Fruit fly (Drosophila melanogaster) whole organism, embryonic: ENCODE data around the gene aux.
"Not testable (repeated sequence)": the region's sequence is repeated elsewhere in the genome, so short reads cannot be mapped to it uniquely, and the experiment has no call there.

Source experiments
- Adf1 ChIP-seq: fragments of 200-800 bp; sonication (Bioruptor generic); IDR thresholded peaks from 2 replicates; pipeline ENCODE4 v1.3.6; 2022; ENCODE audit warnings: missing biosample characterization, missing genetic modification characterization
- CG7839 ChIP-seq: fragments of 200-800 bp; sonication (Bioruptor generic); optimal IDR thresholded peaks from 3 replicates; lab custom pipeline; 2018; ENCODE audit warnings: missing biosample characterization, mild to moderate bottlenecking, missing genetic modification characterization, moderate library complexity
- lab ChIP-seq: fragments of 200-800 bp; sonication (Bioruptor generic); optimal IDR thresholded peaks from 3 replicates; lab custom pipeline; 2017; ENCODE audit warnings: missing biosample characterization, missing genetic modification characterization, mild to moderate bottlenecking, moderate library complexity, missing genetic modification reagents
- slbo ChIP-seq: fragments of 200-800 bp; sonication (Bioruptor generic); IDR thresholded peaks from 2 replicates; pipeline ENCODE4 v1.3.6; 2022; ENCODE audit warnings: missing biosample characterization, missing genetic modification characterization

dm6 chr3R:4211483-4211882 lies at the start of gene aux:
- TF ChIP-seq Adf1 (GFP tag; lab: Robert Waterston, UW); CG7839 (tag; lab: Kevin White, UChicago); lab (GFP tag; lab: Kevin White, UChicago); slbo (GFP tag; lab: Robert Waterston, UW): not testable (repeated sequence)
